Worm (Caenorhabditis elegans): ENCODE measurements around the gene egl-45.

Gene egl-45

DNA sequence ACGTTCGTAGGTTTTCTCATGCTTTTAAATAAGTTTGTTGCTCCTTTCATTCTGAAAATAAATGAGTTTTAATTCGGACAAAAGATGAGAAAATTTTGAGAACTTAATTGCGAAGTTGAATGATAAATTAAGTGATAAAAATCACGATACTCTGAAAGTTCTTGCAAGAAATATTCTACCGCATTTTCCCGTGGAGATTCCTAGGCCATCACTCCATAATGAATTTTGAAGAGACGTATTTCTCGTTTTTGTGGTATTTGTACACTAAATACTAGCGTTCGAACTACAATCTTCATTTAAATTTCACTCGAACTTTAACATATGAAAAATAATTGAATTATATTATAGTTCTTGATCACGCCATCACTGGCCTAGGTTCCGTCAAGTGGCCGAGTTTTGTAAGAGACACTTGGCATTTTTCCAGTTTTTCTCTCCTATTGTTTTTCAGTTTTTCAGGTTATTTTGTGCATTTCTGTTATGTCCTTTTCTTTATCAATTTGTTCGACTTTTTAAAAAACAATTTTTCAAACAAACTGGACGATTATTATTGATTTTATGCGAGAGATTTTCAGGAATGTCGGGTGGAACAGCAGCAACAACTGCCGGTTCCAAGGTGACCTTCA is 30.1 kb upstream of the egl-45 start, which contains the start of the genes coq-5 and ufm-1 (continued):
- TF ChIP-seq ceh-48 (tag; optimal IDR thresholded peaks at IDR 0.05) (no peak), sdc-2 (tag; optimal IDR thresholded peaks at IDR 0.05) (no peak), fkh-6 (tag; optimal IDR thresholded peaks at IDR 0.05) (no peak), eyg-1 (tag; optimal IDR thresholded peaks at IDR 0.05) (no peak), K02D7.2 (tag; optimal IDR thresholded peaks at IDR 0.05) (no peak), elt-2 (tag; optimal IDR thresholded peaks at IDR 0.05) (peak; percentile 31), ceh-31 (tag; optimal IDR thresholded peaks at IDR 0.05) (peak; percentile 77), hlh-13 (GFP tag; optimal IDR thresholded peaks at IDR 0.05) (no peak), ama-1 (optimal IDR thresholded peaks at IDR 0.05) (no peak), nhr-11 (tag; optimal IDR thresholded peaks at IDR 0.05) (no peak), hlh-15 (tag; optimal IDR thresholded peaks at IDR 0.05) (no peak), che-1 (tag; optimal IDR thresholded peaks at IDR 0.05) (no peak), hlh-8 (tag; optimal IDR thresholded peaks at IDR 0.05) (peak; percentile 1), lin-11 (tag; optimal IDR thresholded peaks at IDR 0.05) (no peak), tbx-7 (tag; optimal IDR thresholded peaks at IDR 0.05) (peak; percentile 42), ceh-22 (tag; optimal IDR thresholded peaks at IDR 0.05) (no peak), unc-42 (tag; optimal IDR thresholded peaks at IDR 0.05) (peak; percentile 11)

DNA sequence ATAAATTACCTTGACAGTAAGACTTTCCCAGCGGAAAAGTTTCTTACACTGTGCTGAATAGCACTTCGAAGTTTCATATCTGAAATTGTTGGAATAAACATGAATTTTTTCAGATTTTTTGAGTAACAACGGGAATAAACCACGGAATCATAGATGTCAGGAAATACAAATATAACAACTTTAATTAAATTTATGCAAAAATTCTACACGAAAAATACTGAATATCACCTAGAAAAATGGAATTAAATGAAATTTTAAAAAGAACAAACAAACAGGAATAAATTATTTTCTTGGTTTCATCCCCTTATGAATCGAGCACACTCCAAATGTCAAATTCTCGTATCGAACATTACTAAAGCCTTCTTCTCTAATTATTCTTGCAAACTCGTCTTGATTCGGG is 28.7 kb upstream of the egl-45 start, which contains the start of gene tag-307:
tag-307 (minus strand) TSS at position 101 of the 400 bp plus-strand sequence.
- TF ChIP-seq ceh-31 (tag; optimal IDR thresholded peaks at IDR 0.05) (no peak), eyg-1 (tag; optimal IDR thresholded peaks at IDR 0.05) (no peak), che-1 (tag; optimal IDR thresholded peaks at IDR 0.05) (no peak)

DNA sequence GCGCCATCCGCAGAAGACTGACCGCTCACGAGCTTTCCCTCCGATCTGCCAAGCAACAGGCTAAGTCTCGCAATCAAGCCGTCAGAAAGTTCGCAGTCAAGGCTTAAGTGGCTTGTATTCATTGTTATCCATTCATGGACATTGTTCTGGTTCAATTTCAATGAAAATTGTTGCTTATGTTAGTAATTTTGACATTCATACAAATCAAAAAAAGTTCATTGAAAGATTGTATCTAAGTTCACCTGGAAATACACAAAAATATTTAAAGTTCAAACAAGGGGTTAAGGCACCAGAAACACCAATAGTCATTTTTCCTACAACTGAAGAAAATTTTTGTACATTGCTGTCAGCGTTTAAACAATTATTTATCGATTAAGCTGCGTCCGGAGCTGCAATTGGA is 27.0 kb upstream of the egl-45 start:
- no peak for TF ChIP-seq sdc-2 (tag; optimal IDR thresholded peaks at IDR 0.05)
- no peak for TF ChIP-seq K02D7.2 (tag; optimal IDR thresholded peaks at IDR 0.05)
- no peak for TF ChIP-seq pag-3 (tag; optimal IDR thresholded peaks at IDR 0.05; ENCODE audit: borderline replicate concordance)
- TF ChIP-seq sox-4 (tag; optimal IDR thresholded peaks at IDR 0.05), result no peak
- TF ChIP-seq ttx-3 (tag; optimal IDR thresholded peaks at IDR 0.05), result no peak
- no peak for TF ChIP-seq unc-86 (tag; optimal IDR thresholded peaks at IDR 0.05)
- no peak for TF ChIP-seq ceh-6 (GFP tag; optimal IDR thresholded peaks at IDR 0.05)
- TF ChIP-seq C38D4.7 (GFP tag; optimal IDR thresholded peaks at IDR 0.05), result no peak
- TF ChIP-seq K09A11.1 (tag; optimal IDR thresholded peaks at IDR 0.05; ENCODE audit: insufficient read depth), result no peak
- no peak for TF ChIP-seq ceh-2 (tag; optimal IDR thresholded peaks at IDR 0.05)
- no peak for TF ChIP-seq hlh-13 (GFP tag; optimal IDR thresholded peaks at IDR 0.05)

DNA sequence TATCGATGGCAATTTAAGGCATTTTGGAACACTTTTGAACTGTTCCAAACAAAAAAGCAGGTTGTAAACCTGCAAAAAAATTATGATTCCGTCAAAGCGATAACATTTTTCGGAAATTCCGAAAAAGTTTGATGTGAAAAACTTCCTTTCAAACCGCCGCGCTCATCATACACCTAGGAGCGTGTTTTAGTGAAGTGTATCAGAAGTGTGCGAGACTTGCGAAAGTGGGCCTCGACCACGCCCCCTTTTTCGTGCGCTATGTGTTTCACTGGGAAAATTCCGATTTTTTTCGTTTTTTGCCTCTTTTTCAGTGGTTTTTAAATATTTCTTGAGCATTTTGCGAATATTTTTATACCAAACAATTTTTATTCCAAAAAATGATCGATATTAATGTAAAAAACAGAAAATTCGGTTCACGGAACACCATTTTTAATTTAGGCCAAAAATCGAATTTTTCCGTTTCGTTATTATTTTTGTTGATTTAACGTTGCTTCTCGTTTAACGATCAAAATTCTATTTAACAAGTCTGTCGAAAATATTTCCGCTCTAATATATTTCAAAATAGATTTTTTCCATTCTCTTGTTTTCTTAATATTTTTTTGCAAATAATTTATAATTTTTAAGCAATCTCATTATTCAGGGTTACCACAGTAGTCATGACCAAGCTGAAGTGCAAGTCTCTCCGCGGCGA is 26.2 kb upstream of the egl-45 start, which contains the start of gene rpl-35:
rpl-35 (plus strand) TSS at position 641 of the 691 bp plus-strand sequence.
- TF ChIP-seq fax-1 (tag; optimal IDR thresholded peaks at IDR 0.05) (peak; percentile 58), tbx-7 (tag; optimal IDR thresholded peaks at IDR 0.05) (peak; percentile 75), pax-1 (tag; optimal IDR thresholded peaks at IDR 0.05) (peak; percentile 89), K02D7.2 (tag; optimal IDR thresholded peaks at IDR 0.05) (peak; percentile 77), K09A11.1 (tag; optimal IDR thresholded peaks at IDR 0.05; ENCODE audit: insufficient read depth) (peak; percentile 91), ztf-16 (tag; optimal IDR thresholded peaks at IDR 0.05) (peak; percentile 93), ceh-30 (tag; optimal IDR thresholded peaks at IDR 0.05) (peak; percentile 55), ets-4 (tag; optimal IDR thresholded peaks at IDR 0.05) (peak; percentile 84), rnt-1 (tag; optimal IDR thresholded peaks at IDR 0.05) (peak; percentile 99), fkh-10 (GFP tag; optimal IDR thresholded peaks at IDR 0.05) (no peak), ceh-45 (GFP tag; IDR thresholded peaks at IDR 0.05) (peak; percentile 83), unc-3 (GFP tag; conservative IDR thresholded peaks at IDR 0.05) (peak; percentile 84), unc-3 (tag; optimal IDR thresholded peaks at IDR 0.05) (peak; percentile 80), ttx-3 (tag; optimal IDR thresholded peaks at IDR 0.05) (peak; percentile 79), ceh-9 (tag; optimal IDR thresholded peaks at IDR 0.05) (no peak), hlh-13 (GFP tag; optimal IDR thresholded peaks at IDR 0.05) (no peak), unc-86 (tag; optimal IDR thresholded peaks at IDR 0.05) (peak; percentile 98), npax-4 (tag; optimal IDR thresholded peaks at IDR 0.05) (no peak), ceh-2 (tag; optimal IDR thresholded peaks at IDR 0.05) (peak; percentile 81), sox-2 (GFP tag; IDR thresholded peaks at IDR 0.05) (peak; percentile 84), elt-2 (tag; optimal IDR thresholded peaks at IDR 0.05) (peak; percentile 96), ahr-1 (tag; optimal IDR thresholded peaks at IDR 0.05) (peak; percentile 79), nhr-232 (tag; optimal IDR thresholded peaks at IDR 0.05) (no peak), ceh-19 (GFP tag; optimal IDR thresholded peaks at IDR 0.05) (peak; percentile 79), F13H6.1 (tag; optimal IDR thresholded peaks at IDR 0.05) (peak; percentile 90), Y22D7AL.16 (tag; optimal IDR thresholded peaks at IDR 0.05) (peak; percentile 42), unc-42 (tag; optimal IDR thresholded peaks at IDR 0.05) (peak; percentile 99), nfya-1 (tag; optimal IDR thresholded peaks at IDR 0.05) (peak; percentile 99)
